Fruit fly (Drosophila melanogaster) Kc167 (cell line): Measurements from ENCODE around the gene CG10031.

Source experiments
- Myc ChIP-seq: fragments of >200 bp; optimal IDR thresholded peaks from 2 replicates; lab custom pipeline; 2017; ENCODE audit warnings: missing external identifiers
- Sin3A ChIP-seq: fragments of >200 bp; optimal IDR thresholded peaks from 2 replicates; lab custom pipeline; 2018; ENCODE audit warnings: missing external identifiers
- h ChIP-seq: fragments of >200 bp; optimal IDR thresholded peaks from 3 replicates; lab custom pipeline; 2018; ENCODE audit warnings: missing external identifiers
- insv ChIP-seq: fragments of >200 bp; optimal IDR thresholded peaks from 3 replicates; lab custom pipeline; 2018; ENCODE audit warnings: missing external identifiers
- psq ChIP-seq: fragments of >200 bp; optimal IDR thresholded peaks from 2 replicates; lab custom pipeline; 2017; ENCODE audit warnings: missing external identifiers
- ttk ChIP-seq: sonication (Bioruptor generic); optimal IDR thresholded peaks from 2 replicates; lab custom pipeline; 2017; ENCODE audit warnings: missing external identifiers

The CG10031 gene

dm6 chr2L:3668451-3668850 is 30.4 kb downstream of the CG10031 start, which contains the start of gene Sfp24Ba:
TSS of gene Sfp24Ba (minus strand) at chr2L:3668551.
- no peak for TF ChIP-seq h (lab: Kevin White, UChicago)
- no peak for TF ChIP-seq insv (lab: Kevin White, UChicago)
- TF ChIP-seq Myc (lab: Kevin White, UChicago), result no peak
- no peak for TF ChIP-seq psq (lab: Kevin White, UChicago)
- no peak for TF ChIP-seq ttk (lab: Kevin White, UChicago)
- TF ChIP-seq Sin3A (lab: Kevin White, UChicago), result no peak

DNA sequence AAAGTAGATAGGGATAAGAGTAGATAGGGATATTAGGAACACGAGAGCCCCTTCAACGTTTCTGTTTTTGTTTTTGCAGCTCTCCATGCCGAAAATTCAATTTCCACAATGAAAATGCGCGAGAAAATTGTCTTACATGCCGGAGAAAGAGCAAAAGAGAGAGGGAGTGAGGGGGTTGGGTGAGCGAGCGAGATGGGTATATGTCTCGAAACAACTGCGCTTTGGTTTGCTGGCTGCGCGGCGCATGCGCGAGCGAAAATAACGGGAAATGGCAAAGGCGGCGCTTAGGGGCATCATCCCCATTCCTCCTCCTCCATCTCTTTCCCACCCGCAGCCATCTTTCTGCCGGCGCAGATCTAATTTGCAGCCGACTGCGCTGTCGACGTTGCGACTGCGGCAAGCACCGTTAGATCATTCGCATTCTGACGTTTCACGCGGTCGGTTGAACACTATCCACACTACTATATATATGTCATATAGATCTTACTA is 36.5 kb downstream of the CG10031 start, which contains the start of gene Drgx:
Gene Drgx (plus strand): TSS at position 439 of the 489 bp plus-strand sequence.
- no peak for TF ChIP-seq psq (lab: Kevin White, UChicago)
- TF ChIP-seq h (lab: Kevin White, UChicago), result no peak
- TF ChIP-seq insv (lab: Kevin White, UChicago), result no peak
- TF ChIP-seq Myc (lab: Kevin White, UChicago), result no peak
- TF ChIP-seq ttk (lab: Kevin White, UChicago), result no peak
- TF ChIP-seq Sin3A (lab: Kevin White, UChicago), result no peak

DNA sequence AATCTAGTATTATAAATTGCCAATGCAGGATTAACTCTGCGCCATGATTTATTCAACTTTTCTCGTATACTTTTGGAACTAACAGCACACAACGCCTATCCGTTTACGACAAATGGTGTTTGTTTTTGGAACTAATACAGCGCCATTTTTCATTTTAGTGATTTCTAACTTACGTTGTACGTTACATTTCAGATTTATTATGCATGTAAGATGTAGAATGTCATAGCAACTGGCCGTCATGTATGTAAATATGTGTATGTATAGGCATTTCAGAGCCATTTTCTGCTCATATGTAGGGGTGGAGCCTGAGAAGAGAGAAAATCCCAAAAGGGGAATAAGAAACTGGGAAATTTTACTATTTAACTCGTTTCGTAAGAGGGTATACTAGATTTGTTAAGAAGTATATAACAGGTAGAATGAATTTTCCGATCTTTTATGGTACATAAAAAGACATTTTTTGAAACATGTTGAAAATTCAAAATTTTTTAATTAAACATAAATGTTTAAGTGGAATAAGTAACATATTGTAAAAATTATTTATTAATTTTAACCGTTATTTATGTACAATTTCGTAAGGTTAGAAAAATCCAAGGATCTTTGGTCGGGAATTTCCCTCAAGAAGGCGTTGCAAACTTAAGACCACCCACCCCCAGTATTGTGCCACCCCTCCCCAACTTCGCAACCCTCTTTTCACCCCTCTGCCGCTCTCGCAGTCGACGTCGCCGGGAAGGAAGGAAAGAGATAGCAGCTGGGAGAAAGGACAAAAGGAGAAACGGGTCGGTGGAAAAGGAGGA is 41.3 kb downstream of the CG10031 start:
- TF ChIP-seq ttk (lab: Kevin White, UChicago), result no peak
- no peak for TF ChIP-seq psq (lab: Kevin White, UChicago)
- no peak for TF ChIP-seq Myc (lab: Kevin White, UChicago)
- no peak for TF ChIP-seq insv (lab: Kevin White, UChicago)
- no peak for TF ChIP-seq h (lab: Kevin White, UChicago)
- TF ChIP-seq Sin3A (lab: Kevin White, UChicago), result no peak

DNA sequence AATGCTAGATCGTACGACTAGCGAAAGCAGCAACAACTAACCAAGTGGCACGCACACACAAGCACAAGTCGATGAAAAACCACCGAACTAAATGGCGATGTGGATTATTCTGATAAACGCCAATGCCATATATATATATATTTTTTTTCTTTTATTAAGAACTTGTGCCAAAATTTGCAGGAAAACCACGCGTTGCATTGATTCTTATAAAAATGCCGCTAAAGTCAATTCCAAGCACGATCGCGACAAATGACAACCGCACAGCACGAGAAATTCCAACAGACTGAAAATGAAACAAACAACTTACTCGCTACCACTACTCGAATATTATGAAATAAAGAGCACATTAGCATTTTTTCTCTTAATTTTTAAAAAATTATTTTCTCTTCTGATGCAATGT is 42.2 kb downstream of the CG10031 start, which contains the start of gene for:
Gene for (minus strand): TSS at position 287 of the 400 bp plus-strand sequence.
- no peak for TF ChIP-seq insv (lab: Kevin White, UChicago)
- TF ChIP-seq Sin3A (lab: Kevin White, UChicago), result no peak
- no peak for TF ChIP-seq Myc (lab: Kevin White, UChicago)
- no peak for TF ChIP-seq h (lab: Kevin White, UChicago)
- TF ChIP-seq psq (lab: Kevin White, UChicago), result no peak
- no peak for TF ChIP-seq ttk (lab: Kevin White, UChicago)

DNA sequence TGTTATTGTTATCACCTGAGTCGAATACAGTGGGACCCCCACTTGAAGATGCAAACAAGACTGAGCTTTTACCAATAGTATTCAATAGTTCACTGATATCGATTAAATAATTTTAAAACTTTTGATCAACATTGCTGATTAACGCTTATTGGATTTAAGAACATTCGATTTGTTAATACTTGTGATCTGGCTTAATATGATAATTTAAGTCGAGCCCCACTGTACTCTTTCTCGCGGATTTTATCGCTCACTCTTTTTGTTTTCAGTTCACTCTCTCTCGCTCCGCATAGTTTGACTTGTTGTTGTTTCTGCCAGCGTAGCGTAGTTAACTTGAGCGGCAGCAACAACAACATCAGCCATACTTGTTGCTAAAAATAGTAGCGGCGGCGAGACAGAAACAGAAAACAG is 43.2 kb downstream of the CG10031 start:
- TF ChIP-seq Sin3A (lab: Kevin White, UChicago), result no peak
- TF ChIP-seq ttk (lab: Kevin White, UChicago), result no peak
- TF ChIP-seq psq (lab: Kevin White, UChicago), result no peak
- TF ChIP-seq h (lab: Kevin White, UChicago), result no peak
- no peak for TF ChIP-seq insv (lab: Kevin White, UChicago)
- no peak for TF ChIP-seq Myc (lab: Kevin White, UChicago)

DNA sequence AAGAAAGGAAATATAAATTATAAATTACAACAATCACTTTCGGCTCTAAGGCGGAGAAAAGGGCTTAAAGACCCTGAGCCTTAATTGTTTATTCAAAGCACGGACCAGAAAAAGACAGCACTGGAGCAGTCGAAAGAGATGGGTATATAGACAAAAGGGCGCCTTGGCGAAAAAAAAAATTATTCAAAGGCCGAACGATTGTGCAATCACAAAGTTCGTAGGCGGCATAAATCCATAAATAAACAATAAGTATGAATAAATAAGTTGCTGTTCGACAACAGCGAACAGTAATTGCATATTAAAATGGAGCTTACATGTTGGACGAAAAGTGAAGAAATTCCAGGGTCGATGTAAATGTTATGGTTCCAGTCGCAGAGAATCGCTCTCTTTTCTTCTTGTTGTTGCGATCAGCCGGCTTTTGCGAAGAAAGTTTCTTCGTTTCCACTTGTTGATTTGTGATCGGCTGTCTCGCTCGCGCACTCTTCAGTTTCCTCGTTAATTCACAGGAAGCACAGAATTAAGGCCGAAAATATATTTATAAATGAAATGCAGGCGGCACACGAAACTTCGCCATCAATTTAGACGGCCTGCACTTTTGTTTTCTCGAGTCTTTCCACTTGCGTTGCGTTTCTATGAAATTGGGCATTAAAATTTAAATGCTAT is 43.8 kb downstream of the CG10031 start:
- TF ChIP-seq ttk (lab: Kevin White, UChicago) (no peak), psq (lab: Kevin White, UChicago) (no peak), Myc (lab: Kevin White, UChicago) (no peak), h (lab: Kevin White, UChicago) (no peak), insv (lab: Kevin White, UChicago) (no peak), Sin3A (lab: Kevin White, UChicago) (no peak)
